Fruit fly (Drosophila melanogaster): ENCODE measurements around the gene Obp18a.

Gene Obp18a

DNA sequence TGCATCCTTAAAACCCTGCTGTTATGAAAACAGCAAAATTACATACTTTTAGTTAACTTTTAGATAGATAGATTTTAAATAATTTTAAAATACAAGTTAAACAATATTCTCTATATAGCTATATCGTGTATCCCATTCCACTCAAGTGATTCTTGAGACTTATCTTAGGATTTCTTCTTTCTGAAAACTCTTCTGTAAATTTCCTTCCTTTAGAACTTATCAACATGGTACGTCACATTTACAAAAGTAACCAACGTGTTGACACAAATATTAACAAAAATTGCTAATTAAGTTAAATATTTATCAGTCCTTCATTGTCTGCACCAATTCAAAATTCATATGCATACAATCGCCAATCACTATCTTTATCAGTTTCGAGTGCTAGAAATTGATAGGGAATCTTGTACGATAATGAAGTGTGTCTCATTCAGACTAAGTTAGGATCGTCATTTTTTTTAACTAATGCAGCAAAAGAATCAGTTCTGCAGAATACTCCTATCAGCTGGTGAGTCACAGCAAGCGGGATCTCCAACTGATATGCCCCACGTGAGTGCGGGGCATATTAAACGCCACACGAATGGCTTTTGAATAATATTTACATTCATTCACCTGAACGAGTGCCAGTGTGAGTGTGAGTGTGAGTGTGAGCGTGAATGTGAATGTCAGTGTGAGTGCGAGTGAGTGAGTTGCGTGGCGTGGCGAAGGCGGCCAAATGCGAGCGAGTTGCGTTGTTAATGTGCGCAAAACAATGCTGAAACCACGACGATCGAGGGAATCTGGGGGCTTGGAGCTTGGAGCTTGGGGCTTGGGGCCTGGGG lies 32.1 kb upstream of the Obp18a start (continued):
- no peak for TF ChIP-seq Oaz (GFP tag; IDR thresholded peaks at IDR 0.05)
- TF ChIP-seq bsh (GFP tag; optimal IDR thresholded peaks at IDR 0.05) = no peak
- TF ChIP-seq nom (GFP tag; optimal IDR thresholded peaks at IDR 0.05) = no peak
- no peak for TF ChIP-seq bcd (GFP tag; optimal IDR thresholded peaks at IDR 0.05)
- no peak for TF ChIP-seq Jarid2 (GFP tag; optimal IDR thresholded peaks at IDR 0.05)
- TF ChIP-seq wek (GFP tag; optimal IDR thresholded peaks at IDR 0.05) = no peak
- TF ChIP-seq esg (GFP tag; conservative IDR thresholded peaks at IDR 0.05) = no peak
- no peak for TF ChIP-seq CG15514 (GFP tag; optimal IDR thresholded peaks at IDR 0.05)
- no peak for TF ChIP-seq Dip3 (GFP tag; optimal IDR thresholded peaks at IDR 0.05)
- TF ChIP-seq dati (GFP tag; IDR thresholded peaks at IDR 0.05) = no peak
- TF ChIP-seq Rfx (GFP tag; IDR thresholded peaks at IDR 0.05) = peak; percentile 44
- no peak for TF ChIP-seq onecut (GFP tag; IDR thresholded peaks at IDR 0.05)
- no peak for TF ChIP-seq CG8281 (tag; optimal IDR thresholded peaks at IDR 0.05)
- no peak for TF ChIP-seq unpg (GFP tag; optimal IDR thresholded peaks at IDR 0.05)
- no peak for TF ChIP-seq Nf-YC (tag; optimal IDR thresholded peaks at IDR 0.05)
- TF ChIP-seq CG12104 (GFP tag; optimal IDR thresholded peaks at IDR 0.05) = no peak
- TF ChIP-seq stwl (tag; optimal IDR thresholded peaks at IDR 0.05) = no peak
- peak; percentile 70 for TF ChIP-seq CG13894 (tag; optimal IDR thresholded peaks at IDR 0.05)
- no peak for TF ChIP-seq Nf-YA (GFP tag; IDR thresholded peaks at IDR 0.05)
- TF ChIP-seq CG10267 (tag; optimal IDR thresholded peaks at IDR 0.05) = no peak
- no peak for TF ChIP-seq CG9817 (tag; optimal IDR thresholded peaks at IDR 0.05)
- TF ChIP-seq CG13775 (GFP tag; optimal IDR thresholded peaks at IDR 0.05) = no peak
- TF ChIP-seq crol (GFP tag; IDR thresholded peaks at IDR 0.05) = peak; percentile 23; the same call in 1 of the 2 replicates
- TF ChIP-seq p53 (GFP tag; optimal IDR thresholded peaks at IDR 0.05) = no peak
- TF ChIP-seq CG4854 (GFP tag; optimal IDR thresholded peaks at IDR 0.05) = no peak
- TF ChIP-seq tio (GFP tag; optimal IDR thresholded peaks at IDR 0.05) = no peak
- TF ChIP-seq Ets65A (GFP tag) = no peak
- no peak for TF ChIP-seq CG3163 (GFP tag; optimal IDR thresholded peaks at IDR 0.05)
- TF ChIP-seq CG12659 (GFP tag; optimal IDR thresholded peaks at IDR 0.05) = no peak
- no peak for TF ChIP-seq caup (GFP tag; optimal IDR thresholded peaks at IDR 0.05; ENCODE audit: severe bottlenecking)
- TF ChIP-seq CG11723 (GFP tag; optimal IDR thresholded peaks at IDR 0.05) = no peak
- TF ChIP-seq CG12744 (GFP tag; optimal IDR thresholded peaks at IDR 0.05) = no peak
- no peak for TF ChIP-seq fd3F (GFP tag; optimal IDR thresholded peaks at IDR 0.05)
- no peak for TF ChIP-seq zf30C (GFP tag; optimal IDR thresholded peaks at IDR 0.05)
- no peak for TF ChIP-seq CG15073 (GFP tag; optimal IDR thresholded peaks at IDR 0.05)
- no peak for TF ChIP-seq CG4617 (GFP tag; optimal IDR thresholded peaks at IDR 0.05; ENCODE audit: borderline replicate concordance)
- no peak for TF ChIP-seq ems (GFP tag; optimal IDR thresholded peaks at IDR 0.05)
- TF ChIP-seq hkb (optimal IDR thresholded peaks at IDR 0.05) = no peak
- TF ChIP-seq hkb (GFP tag; IDR thresholded peaks at IDR 0.05) = no peak
- TF ChIP-seq Dip2 (GFP tag; IDR thresholded peaks at IDR 0.05) = no peak
- peak; percentile 93 for TF ChIP-seq vvl (GFP tag; IDR thresholded peaks at IDR 0.05)
- no peak for TF ChIP-seq sima (GFP tag; optimal IDR thresholded peaks at IDR 0.05)
- no peak for TF ChIP-seq knrl (GFP tag; IDR thresholded peaks at IDR 0.05; ENCODE audit: partially characterized antibody)
- no peak for TF ChIP-seq ATbp (GFP tag; optimal IDR thresholded peaks at IDR 0.05)
- no peak for TF ChIP-seq Mad (GFP tag; optimal IDR thresholded peaks at IDR 0.05)
- no peak for TF ChIP-seq CG7357 (GFP tag; IDR thresholded peaks at IDR 0.05)
- TF ChIP-seq D19A (tag; optimal IDR thresholded peaks at IDR 0.05) = no peak
- TF ChIP-seq gcm (GFP tag; optimal IDR thresholded peaks at IDR 0.05) = no peak
- no peak for TF ChIP-seq CG6813 (GFP tag; optimal IDR thresholded peaks at IDR 0.05)
